Worm (Caenorhabditis elegans) whole organism, L4/young adult: Measurements from ENCODE around the gene arp-11.

ENCODE experiments used
- W03F9.2 ChIP-seq: fragments of 150-350 bp; optimal IDR thresholded peaks from 2 replicates; lab custom pipeline; 2014; ENCODE audit warnings: missing biosample characterization, missing genetic modification characterization
- dao-5 ChIP-seq: sonication (generic microtip); optimal IDR thresholded peaks from 2 replicates; lab custom pipeline; 2016; ENCODE audit warnings: missing genotype, missing genetic modification characterization, moderate library complexity, missing compliant biosample characterization

- no peak for TF ChIP-seq W03F9.2 (tag; lab: Kevin White, UChicago)
- no peak for TF ChIP-seq dao-5 (tag; lab: Kevin White, UChicago)
These were observed 25.8 kb upstream of the arp-11 start, which contains the start of gene gcy-8 for ce11 chrIV:7927852-7928251.
